Fruit fly (Drosophila melanogaster): ENCODE measurements around the gene Pcp.

The Pcp gene

DNA sequence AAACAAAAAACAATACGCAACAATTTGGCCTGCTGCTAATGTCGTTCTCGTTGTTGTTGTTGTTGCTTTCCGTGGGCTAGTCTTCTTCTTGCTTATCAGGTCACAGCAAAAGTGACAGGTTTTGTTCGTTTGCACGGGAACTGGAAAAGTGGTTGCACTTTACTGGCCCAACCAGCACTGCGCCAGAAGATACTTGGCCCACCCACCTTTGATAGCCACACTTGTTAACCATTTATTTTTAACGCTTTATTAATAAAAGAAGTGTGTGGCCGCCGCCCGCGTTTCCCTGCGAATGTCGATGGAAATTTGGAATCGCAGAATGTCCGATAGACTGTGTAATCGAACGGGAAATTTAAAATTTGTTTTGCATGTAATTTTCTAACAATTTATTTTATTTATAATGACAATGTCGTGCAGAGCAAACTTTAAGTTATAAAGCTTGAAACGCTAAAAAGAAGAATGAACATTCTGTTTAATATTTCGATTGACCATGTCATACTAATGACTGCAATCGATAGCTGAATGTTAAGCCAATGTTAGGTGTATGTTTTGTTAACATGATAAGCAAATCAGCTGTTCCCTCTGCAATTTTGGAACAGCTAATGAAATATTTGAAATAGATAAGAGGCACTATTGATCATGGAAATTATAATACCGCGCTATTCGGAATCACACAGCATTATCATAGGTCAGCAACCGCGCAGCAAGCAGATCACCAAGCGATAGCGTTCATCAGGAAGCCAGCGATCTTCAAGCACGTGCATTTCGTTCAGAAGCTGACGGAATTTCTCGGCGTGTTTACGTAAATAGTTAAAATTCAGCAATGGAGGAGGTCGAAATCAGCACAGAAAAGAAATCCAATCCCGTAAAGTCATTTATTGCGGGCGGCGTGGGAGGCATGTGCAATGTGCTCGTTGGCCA lies 5.8 kb downstream of the Pcp start, which contains the start of the genes CG31908 and MME1:
TSS of gene CG31908 (minus strand) at position 402 of the 921 bp plus-strand sequence.
TSS of gene MME1 (plus strand) at position 539 of the 921 bp plus-strand sequence.
- TF ChIP-seq Mnt (GFP tag; optimal IDR thresholded peaks at IDR 0.05) = peak; percentile 50
- peak; percentile 45 for TF ChIP-seq tj (GFP tag; optimal IDR thresholded peaks at IDR 0.05)
- TF ChIP-seq Crg-1 (GFP tag; optimal IDR thresholded peaks at IDR 0.05) = no peak
- TF ChIP-seq cnc (optimal IDR thresholded peaks at IDR 0.05) = no peak
- TF ChIP-seq kay (GFP tag; ENCODE audit: borderline replicate concordance) = no peak
- no peak for TF ChIP-seq CG33017 (tag; optimal IDR thresholded peaks at IDR 0.05)
- no peak for TF ChIP-seq cic (GFP tag; optimal IDR thresholded peaks at IDR 0.05)
- no peak for TF ChIP-seq toe (GFP tag; optimal IDR thresholded peaks at IDR 0.05)
- TF ChIP-seq Clk (GFP tag; optimal IDR thresholded peaks at IDR 0.05) = no peak
- peak; percentile 42 for TF ChIP-seq CG1620 (GFP tag; optimal IDR thresholded peaks at IDR 0.05)
- TF ChIP-seq bab1 (GFP tag; optimal IDR thresholded peaks at IDR 0.05) = peak; percentile 61
- TF ChIP-seq CG11617 (GFP tag; optimal IDR thresholded peaks at IDR 0.05) = peak; percentile 72
- TF ChIP-seq ovo (GFP tag; optimal IDR thresholded peaks at IDR 0.05) = peak; percentile 54
- TF ChIP-seq CG14711 (tag; optimal IDR thresholded peaks at IDR 0.05) = peak; percentile 5
- peak; percentile 19 for TF ChIP-seq CG7101 (tag; optimal IDR thresholded peaks at IDR 0.05)
- TF ChIP-seq pad (GFP tag; optimal IDR thresholded peaks at IDR 0.05) = no peak
- peak; percentile 45 for TF ChIP-seq Hr96 (GFP tag; optimal IDR thresholded peaks at IDR 0.05)
- peak; percentile 20 for TF ChIP-seq CG12768 (GFP tag; optimal IDR thresholded peaks at IDR 0.05)
- no peak for TF ChIP-seq CG5204 (GFP tag; optimal IDR thresholded peaks at IDR 0.05)
- peak; percentile 4 for TF ChIP-seq CG7045 (GFP tag; optimal IDR thresholded peaks at IDR 0.05)

- TF ChIP-seq CG11617 (GFP tag; optimal IDR thresholded peaks at IDR 0.05) (no peak), CG12768 (GFP tag; optimal IDR thresholded peaks at IDR 0.05) (peak; percentile 74)
These were observed 7.0 kb downstream of the Pcp start for dm6 chr2L:7028440-7028839.

DNA sequence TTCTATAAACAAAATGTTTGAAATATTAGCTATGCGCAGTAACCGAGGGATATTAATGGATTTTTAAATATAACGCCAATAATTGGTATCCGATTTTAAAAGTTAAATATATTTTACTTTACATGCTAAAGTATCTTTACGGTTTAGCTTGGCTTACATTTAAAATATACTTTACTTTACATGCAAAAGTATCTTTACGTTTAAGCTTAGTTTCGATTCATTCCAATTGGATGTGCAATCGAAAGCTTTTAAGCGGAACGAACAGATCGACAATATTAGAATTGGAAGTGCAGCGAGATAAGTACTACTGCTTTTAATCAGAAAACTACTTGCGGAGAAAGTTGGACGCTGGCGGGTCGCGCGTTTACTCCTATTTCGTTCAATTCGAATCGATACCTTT lies 7.5 kb downstream of the Pcp start:
- no peak for TF ChIP-seq kay (GFP tag; ENCODE audit: borderline replicate concordance)
- TF ChIP-seq cnc (optimal IDR thresholded peaks at IDR 0.05) = no peak
- no peak for TF ChIP-seq CG1620 (GFP tag; optimal IDR thresholded peaks at IDR 0.05)
- TF ChIP-seq CG7045 (GFP tag; optimal IDR thresholded peaks at IDR 0.05) = no peak
- no peak for TF ChIP-seq CG11617 (GFP tag; optimal IDR thresholded peaks at IDR 0.05)
- no peak for TF ChIP-seq bab1 (GFP tag; optimal IDR thresholded peaks at IDR 0.05)
- no peak for TF ChIP-seq CG12768 (GFP tag; optimal IDR thresholded peaks at IDR 0.05)
- TF ChIP-seq tj (GFP tag; optimal IDR thresholded peaks at IDR 0.05) = no peak
- TF ChIP-seq Clk (GFP tag; optimal IDR thresholded peaks at IDR 0.05) = no peak
- no peak for TF ChIP-seq CG33017 (tag; optimal IDR thresholded peaks at IDR 0.05)
- no peak for TF ChIP-seq CG5204 (GFP tag; optimal IDR thresholded peaks at IDR 0.05)
- TF ChIP-seq CG14711 (tag; optimal IDR thresholded peaks at IDR 0.05) = no peak
- TF ChIP-seq toe (GFP tag; optimal IDR thresholded peaks at IDR 0.05) = no peak
- TF ChIP-seq Hr96 (GFP tag; optimal IDR thresholded peaks at IDR 0.05) = no peak
- no peak for TF ChIP-seq pad (GFP tag; optimal IDR thresholded peaks at IDR 0.05)

dm6 chr2L:7032517-7032951 lies 11.1 kb downstream of the Pcp start, which contains the start of the genes Rab30 and Caper:
Rab30 (minus strand) TSS chr2L:7032606.
Caper (plus strand) TSS chr2L:7032721.
- TF ChIP-seq Clk (GFP tag; optimal IDR thresholded peaks at IDR 0.05) = no peak
- TF ChIP-seq ovo (GFP tag; optimal IDR thresholded peaks at IDR 0.05) = peak; percentile 55
- TF ChIP-seq kay (GFP tag; ENCODE audit: borderline replicate concordance) = peak; percentile 95
- TF ChIP-seq CG14711 (tag; optimal IDR thresholded peaks at IDR 0.05) = peak; percentile 93
- TF ChIP-seq CG1620 (GFP tag; optimal IDR thresholded peaks at IDR 0.05) = peak; percentile 70
- TF ChIP-seq CG7101 (tag; optimal IDR thresholded peaks at IDR 0.05) = peak; percentile 67
- TF ChIP-seq CG11617 (GFP tag; optimal IDR thresholded peaks at IDR 0.05) = peak; percentile 53
- TF ChIP-seq cic (GFP tag; optimal IDR thresholded peaks at IDR 0.05) = peak; percentile 47
- TF ChIP-seq CG12768 (GFP tag; optimal IDR thresholded peaks at IDR 0.05) = no peak
- peak; percentile 72 for TF ChIP-seq tj (GFP tag; optimal IDR thresholded peaks at IDR 0.05)
- peak; percentile 73 for TF ChIP-seq Crg-1 (GFP tag; optimal IDR thresholded peaks at IDR 0.05)
- no peak for TF ChIP-seq CG5204 (GFP tag; optimal IDR thresholded peaks at IDR 0.05)
- peak; percentile 74 for TF ChIP-seq Hr96 (GFP tag; optimal IDR thresholded peaks at IDR 0.05)
- no peak for TF ChIP-seq pad (GFP tag; optimal IDR thresholded peaks at IDR 0.05)
- no peak for TF ChIP-seq toe (GFP tag; optimal IDR thresholded peaks at IDR 0.05)
- no peak for TF ChIP-seq CG33017 (tag; optimal IDR thresholded peaks at IDR 0.05)
- TF ChIP-seq cnc (optimal IDR thresholded peaks at IDR 0.05) = no peak
- peak; percentile 84 for TF ChIP-seq Mnt (GFP tag; optimal IDR thresholded peaks at IDR 0.05)
- TF ChIP-seq CG7045 (GFP tag; optimal IDR thresholded peaks at IDR 0.05) = peak; percentile 29
- TF ChIP-seq bab1 (GFP tag; optimal IDR thresholded peaks at IDR 0.05) = peak; percentile 75

DNA sequence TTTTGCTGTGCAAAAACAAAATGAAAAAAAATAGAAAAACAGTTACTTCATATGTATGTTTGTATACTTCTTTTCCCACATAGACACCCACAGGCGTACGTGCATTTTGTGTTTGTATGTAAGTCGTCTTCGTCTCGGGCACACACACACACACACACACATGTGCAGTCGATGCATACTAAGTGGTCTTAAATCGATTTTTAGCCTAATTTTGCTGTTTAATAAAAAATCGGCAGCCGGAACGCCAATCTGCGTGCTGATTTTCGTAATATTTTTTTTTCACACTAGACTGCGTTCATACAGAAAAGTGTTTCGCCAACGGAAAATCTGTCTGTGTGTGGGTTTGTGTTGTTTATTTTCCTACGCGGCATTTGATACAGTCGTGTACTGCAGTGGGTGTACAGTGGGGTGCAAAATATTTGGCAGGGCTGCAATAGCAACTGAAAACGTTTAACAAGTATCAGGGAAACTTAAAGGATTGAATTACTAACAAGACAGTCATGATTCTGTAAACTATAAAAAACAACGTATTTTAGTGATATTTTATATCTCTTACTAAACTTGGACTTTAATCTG lies 11.7 kb downstream of the Pcp start:
- TF ChIP-seq cnc (optimal IDR thresholded peaks at IDR 0.05) (no peak), CG7101 (tag; optimal IDR thresholded peaks at IDR 0.05) (peak; percentile 39), CG5204 (GFP tag; optimal IDR thresholded peaks at IDR 0.05) (no peak), cic (GFP tag; optimal IDR thresholded peaks at IDR 0.05) (peak; percentile 79), CG14711 (tag; optimal IDR thresholded peaks at IDR 0.05) (no peak), CG11617 (GFP tag; optimal IDR thresholded peaks at IDR 0.05) (peak; percentile 64), toe (GFP tag; optimal IDR thresholded peaks at IDR 0.05) (no peak), pad (GFP tag; optimal IDR thresholded peaks at IDR 0.05) (peak; percentile 14), Mnt (GFP tag; optimal IDR thresholded peaks at IDR 0.05) (peak; percentile 73), CG1620 (GFP tag; optimal IDR thresholded peaks at IDR 0.05) (peak; percentile 62), tj (GFP tag; optimal IDR thresholded peaks at IDR 0.05) (peak; percentile 40), Clk (GFP tag; optimal IDR thresholded peaks at IDR 0.05) (peak; percentile 33), kay (GFP tag; ENCODE audit: borderline replicate concordance) (peak; percentile 84), CG33017 (tag; optimal IDR thresholded peaks at IDR 0.05) (peak; percentile 53), CG12768 (GFP tag; optimal IDR thresholded peaks at IDR 0.05) (peak; percentile 41), bab1 (GFP tag; optimal IDR thresholded peaks at IDR 0.05) (peak; percentile 34), ovo (GFP tag; optimal IDR thresholded peaks at IDR 0.05) (peak; percentile 3), CG7045 (GFP tag; optimal IDR thresholded peaks at IDR 0.05) (peak; percentile 54), Hr96 (GFP tag; optimal IDR thresholded peaks at IDR 0.05) (peak; percentile 45), Crg-1 (GFP tag; optimal IDR thresholded peaks at IDR 0.05) (no peak)

All from whole organism, adult.